Worm (Caenorhabditis elegans): ENCODE results near the gene elli-1.

The elli-1 gene

ce11 chrIV:8778045-8778444 lies 23.4 kb upstream of the elli-1 start, which contains the start of gene C33D9.6:
Gene C33D9.6 (minus strand): TSS chrIV:8778145.
- TF ChIP-seq nhr-2 (tag; optimal IDR thresholded peaks at IDR 0.05) (no peak), cnd-1 (tag; optimal IDR thresholded peaks at IDR 0.05) (no peak), lsy-2 (tag; optimal IDR thresholded peaks at IDR 0.05) (no peak), unc-62 (GFP tag; optimal IDR thresholded peaks at IDR 0.05) (no peak), nhr-237 (tag; optimal IDR thresholded peaks at IDR 0.05) (no peak), ceh-43 (GFP tag; optimal IDR thresholded peaks at IDR 0.05) (no peak)

- no peak for TF ChIP-seq lin-13 (tag; optimal IDR thresholded peaks at IDR 0.05)
- TF ChIP-seq flh-1 (GFP tag; optimal IDR thresholded peaks at IDR 0.05) = no peak
- no peak for TF ChIP-seq snpc-4 (tag; optimal IDR thresholded peaks at IDR 0.05)
- no peak for TF ChIP-seq hlh-1 (tag; optimal IDR thresholded peaks at IDR 0.05)
- no peak for TF ChIP-seq mep-1 (tag; optimal IDR thresholded peaks at IDR 0.05)
- TF ChIP-seq tbx-8 (GFP tag; optimal IDR thresholded peaks at IDR 0.05) = no peak
- no peak for TF ChIP-seq lsy-2 (tag; optimal IDR thresholded peaks at IDR 0.05)
- no peak for TF ChIP-seq pha-4 (tag; optimal IDR thresholded peaks at IDR 0.05)
- no peak for TF ChIP-seq nhr-76 (tag; optimal IDR thresholded peaks at IDR 0.05)
- TF ChIP-seq nhr-28 (tag; optimal IDR thresholded peaks at IDR 0.05) = no peak
- TF ChIP-seq nhr-12 (tag; optimal IDR thresholded peaks at IDR 0.05) = no peak
These were observed 18.2 kb upstream of the elli-1 start, which contains the start of gene F20C5.6 for ce11 chrIV:8772800-8773256. Gene F20C5.6 (minus strand): TSS chrIV:8773206.

ce11 chrIV:8769539-8769938 lies 14.9 kb upstream of the elli-1 start, which contains the start of gene F20C5.5:
Gene F20C5.5 (minus strand): TSS chrIV:8769639.
- TF ChIP-seq mep-1 (tag; optimal IDR thresholded peaks at IDR 0.05) = no peak
- TF ChIP-seq elt-1 (tag; optimal IDR thresholded peaks at IDR 0.05; ENCODE audit: borderline replicate concordance, insufficient read depth) = no peak
- no peak for TF ChIP-seq nhr-12 (tag; optimal IDR thresholded peaks at IDR 0.05)
- no peak for TF ChIP-seq lin-13 (tag; optimal IDR thresholded peaks at IDR 0.05)
- TF ChIP-seq elt-3 (tag; optimal IDR thresholded peaks at IDR 0.05) = no peak
- TF ChIP-seq blmp-1 (tag; optimal IDR thresholded peaks at IDR 0.05) = no peak
- no peak for TF ChIP-seq hlh-1 (tag; optimal IDR thresholded peaks at IDR 0.05)
- TF ChIP-seq mab-5 (tag; optimal IDR thresholded peaks at IDR 0.05) = no peak
- TF ChIP-seq nhr-237 (tag; optimal IDR thresholded peaks at IDR 0.05) = no peak
- TF ChIP-seq mls-2 (tag; optimal IDR thresholded peaks at IDR 0.05) = no peak

ce11 chrIV:8764567-8764966 lies 9.9 kb upstream of the elli-1 start, which contains the start of gene cdc-50.B:
Gene cdc-50.B (plus strand): TSS chrIV:8764867.
- TF ChIP-seq lin-32 (GFP tag; optimal IDR thresholded peaks at IDR 0.05) (no peak), nhr-12 (tag; optimal IDR thresholded peaks at IDR 0.05) (no peak), mls-2 (tag; optimal IDR thresholded peaks at IDR 0.05) (no peak), nhr-2 (tag; optimal IDR thresholded peaks at IDR 0.05) (no peak), sem-2 (GFP tag; optimal IDR thresholded peaks at IDR 0.05) (no peak), sptf-1 (tag; optimal IDR thresholded peaks at IDR 0.05) (no peak), ceh-43 (GFP tag; optimal IDR thresholded peaks at IDR 0.05) (no peak), nhr-76 (tag; optimal IDR thresholded peaks at IDR 0.05) (no peak), bed-3 (GFP tag; optimal IDR thresholded peaks at IDR 0.05) (no peak), mep-1 (tag; optimal IDR thresholded peaks at IDR 0.05) (no peak), flh-1 (GFP tag; optimal IDR thresholded peaks at IDR 0.05) (no peak)

ce11 chrIV:8762471-8762870 lies 7.8 kb upstream of the elli-1 start:
- TF ChIP-seq hlh-1 (tag; optimal IDR thresholded peaks at IDR 0.05) (peak; percentile 88), nhr-76 (tag; optimal IDR thresholded peaks at IDR 0.05) (no peak), ham-2 (GFP tag; optimal IDR thresholded peaks at IDR 0.05) (no peak), unc-39 (tag; optimal IDR thresholded peaks at IDR 0.05) (no peak), ces-1 (GFP tag; optimal IDR thresholded peaks at IDR 0.05) (peak; percentile 94), ceh-39 (tag; optimal IDR thresholded peaks at IDR 0.05) (peak; percentile 72), elt-3 (tag; optimal IDR thresholded peaks at IDR 0.05) (no peak), zip-8 (tag; optimal IDR thresholded peaks at IDR 0.05) (no peak), lsy-2 (tag; optimal IDR thresholded peaks at IDR 0.05) (peak; percentile 32), mep-1 (tag; optimal IDR thresholded peaks at IDR 0.05) (peak; percentile 39), unc-120 (tag; optimal IDR thresholded peaks at IDR 0.05; ENCODE audit: poor library complexity, severe bottlenecking) (peak; percentile 56), unc-62 (GFP tag; optimal IDR thresholded peaks at IDR 0.05) (peak; percentile 61)

All from whole organism, mixed stage, embryonic.